Fruit fly (Drosophila melanogaster) whole organism, embryonic: ENCODE measurements around the gene CG43901.
A peak's percentile ranks its signal among the peaks of the same experiment; 100 is the strongest.

ENCODE experiments used
- Abd-B ChIP-seq: fragments of 200-800 bp; sonication (Bioruptor generic); optimal IDR thresholded peaks from 2 replicates; lab custom pipeline; 2018; ENCODE audit warnings: missing biosample characterization, mild to moderate bottlenecking, missing genetic modification characterization, moderate library complexity
- Asciz ChIP-seq: fragments of 200-800 bp; sonication (Bioruptor generic); optimal IDR thresholded peaks from 2 replicates; lab custom pipeline; 2017; ENCODE audit warnings: missing biosample characterization, mild to moderate bottlenecking, missing genetic modification characterization, missing genetic modification reagents
- B-H2 ChIP-seq: fragments of 200-800 bp; sonication (Bioruptor generic); optimal IDR thresholded peaks from 2 replicates; lab custom pipeline; 2018; ENCODE audit warnings: missing biosample characterization, mild to moderate bottlenecking, missing genetic modification characterization
- CG10209 ChIP-seq: fragments of 200-800 bp; sonication (Bioruptor generic); optimal IDR thresholded peaks from 3 replicates; lab custom pipeline; 2017; ENCODE audit warnings: missing biosample characterization, mild to moderate bottlenecking, missing genetic modification characterization, missing genetic modification reagents
- CG11695 ChIP-seq: fragments of 200-800 bp; sonication (Bioruptor generic); IDR thresholded peaks from 3 replicates; pipeline ENCODE4 v1.3.6; 2022; ENCODE audit warnings: missing biosample characterization, missing genetic modification characterization
- CG12104 ChIP-seq: fragments of 200-800 bp; sonication (Bioruptor generic); optimal IDR thresholded peaks from 3 replicates; lab custom pipeline; 2016; ENCODE audit warnings: missing biosample characterization, missing genetic modification characterization
- CG12299 ChIP-seq: fragments of 200-800 bp; sonication (Bioruptor generic); optimal IDR thresholded peaks from 2 replicates; lab custom pipeline; 2018; ENCODE audit warnings: missing biosample characterization, mild to moderate bottlenecking, missing genetic modification characterization
- CG14014 ChIP-seq: fragments of 200-800 bp; sonication (Bioruptor generic); IDR thresholded peaks from 2 replicates; pipeline ENCODE4 v1.3.6; 2022; ENCODE audit warnings: missing biosample characterization, missing genetic modification characterization
- CG2199 ChIP-seq: fragments of 200-800 bp; sonication (Bioruptor generic); IDR thresholded peaks from 3 replicates; pipeline ENCODE4 v1.3.6; 2022; ENCODE audit warnings: missing biosample characterization, missing genetic modification characterization
- CG2712 ChIP-seq: fragments of 200-800 bp; optimal IDR thresholded peaks from 3 replicates; lab custom pipeline; 2019; ENCODE audit warnings: missing biosample characterization, mild to moderate bottlenecking, missing genetic modification characterization, moderate library complexity
- CG2889 ChIP-seq: fragments of 200-800 bp; sonication (Bioruptor generic); IDR thresholded peaks from 3 replicates; pipeline ENCODE4 v1.3.6; 2022; ENCODE audit warnings: missing biosample characterization, missing genetic modification characterization
- CG3163 ChIP-seq: fragments of 200-800 bp; sonication (Bioruptor generic); optimal IDR thresholded peaks from 3 replicates; lab custom pipeline; 2016; ENCODE audit warnings: missing biosample characterization, missing genetic modification characterization
- CG4282 ChIP-seq: fragments of 200-800 bp; sonication (Bioruptor generic); optimal IDR thresholded peaks from 2 replicates; lab custom pipeline; 2016; ENCODE audit warnings: missing biosample characterization, missing genetic modification characterization
- CG4617 ChIP-seq: fragments of 200-800 bp; sonication (Bioruptor generic); optimal IDR thresholded peaks from 3 replicates; lab custom pipeline; 2016; ENCODE audit warnings: missing biosample characterization, missing genetic modification characterization, borderline replicate concordance
- CG6654 ChIP-seq: fragments of 200-800 bp; sonication (Bioruptor generic); optimal IDR thresholded peaks from 2 replicates; lab custom pipeline; 2017; ENCODE audit warnings: missing biosample characterization, mild to moderate bottlenecking, missing genetic modification characterization
- CG7745 ChIP-seq: fragments of 200-800 bp; sonication (Bioruptor generic); optimal IDR thresholded peaks from 2 replicates; lab custom pipeline; 2018; ENCODE audit warnings: missing biosample characterization, mild to moderate bottlenecking, missing genetic modification characterization, moderate library complexity
- CG7963 ChIP-seq: fragments of 200-800 bp; sonication (Bioruptor generic); IDR thresholded peaks from 3 replicates; pipeline ENCODE4 v1.3.6; 2022; ENCODE audit warnings: missing biosample characterization, missing genetic modification characterization; ENCODE audit not compliant: partially characterized antibody
- CG8478 ChIP-seq: fragments of >200 bp; optimal IDR thresholded peaks from 2 replicates; lab custom pipeline; 2018
- CG9437 ChIP-seq: fragments of 200-800 bp; sonication (Bioruptor generic); optimal IDR thresholded peaks from 2 replicates; lab custom pipeline; 2018; ENCODE audit warnings: missing biosample characterization, mild to moderate bottlenecking, missing genetic modification characterization
- CG9876 ChIP-seq: fragments of 200-800 bp; sonication (Bioruptor generic); optimal IDR thresholded peaks from 2 replicates; lab custom pipeline; 2016; ENCODE audit warnings: missing biosample characterization, missing genetic modification characterization
- Chrac-16 ChIP-seq: fragments of 200-800 bp; sonication (Bioruptor generic); optimal IDR thresholded peaks from 3 replicates; lab custom pipeline; 2016; ENCODE audit warnings: missing biosample characterization, missing genetic modification characterization
- Deaf1 ChIP-seq: fragments of 200-800 bp; optimal IDR thresholded peaks from 3 replicates; lab custom pipeline; 2019; ENCODE audit warnings: missing biosample characterization, mild to moderate bottlenecking, missing genetic modification characterization, moderate library complexity
- Gsc ChIP-seq: fragments of 200-800 bp; sonication (Bioruptor generic); IDR thresholded peaks from 2 replicates; pipeline ENCODE4 v1.3.6; 2022; ENCODE audit warnings: missing biosample characterization, missing genetic modification characterization
- H2.0 ChIP-seq: fragments of 200-800 bp; sonication (Bioruptor generic); IDR thresholded peaks from 2 replicates; pipeline ENCODE4 v1.3.6; 2022; ENCODE audit warnings: missing biosample characterization, missing genetic modification characterization
- HLH4C ChIP-seq: fragments of 200-800 bp; sonication (Bioruptor generic); IDR thresholded peaks from 3 replicates; pipeline ENCODE4 v1.3.6; 2022; ENCODE audit warnings: missing biosample characterization, missing genetic modification characterization; ENCODE audit not compliant: partially characterized antibody
- Kr ChIP-seq: fragments of 200-800 bp; sonication (Bioruptor generic); optimal IDR thresholded peaks from 2 replicates; lab custom pipeline; 2017; ENCODE audit warnings: missing biosample characterization, mild to moderate bottlenecking, missing genetic modification characterization
- Rx ChIP-seq: fragments of 200-800 bp; sonication (Bioruptor generic); IDR thresholded peaks from 2 replicates; pipeline ENCODE4 v1.3.6; 2022; ENCODE audit warnings: missing biosample characterization, missing genetic modification characterization
- Six4 ChIP-seq: fragments of 200-800 bp; sonication (Bioruptor generic); optimal IDR thresholded peaks from 2 replicates; lab custom pipeline; 2016; ENCODE audit warnings: missing biosample characterization, missing genetic modification characterization
- TFAM ChIP-seq: fragments of 200-800 bp; sonication (Bioruptor generic); optimal IDR thresholded peaks from 2 replicates; lab custom pipeline; 2017; ENCODE audit warnings: missing biosample characterization, missing genetic modification characterization, inconsistent platforms
- ara ChIP-seq: fragments of 200-800 bp; sonication (Bioruptor generic); IDR thresholded peaks from 2 replicates; pipeline ENCODE4 v1.3.6; 2022; ENCODE audit warnings: missing biosample characterization, missing genetic modification characterization
- corto ChIP-seq: fragments of 200-800 bp; sonication (Bioruptor generic); optimal IDR thresholded peaks from 2 replicates; lab custom pipeline; 2016; ENCODE audit warnings: missing biosample characterization, mild to moderate bottlenecking, missing genetic modification characterization, moderate library complexity
- esg ChIP-seq: fragments of 200-800 bp; sonication (Bioruptor generic); conservative IDR thresholded peaks from 2 replicates; pipeline ENCODE4 v1.3.6; 2022; ENCODE audit warnings: missing biosample characterization, missing genetic modification characterization
- gsb-n ChIP-seq: fragments of 200-800 bp; sonication (Bioruptor generic); optimal IDR thresholded peaks from 3 replicates; lab custom pipeline; 2018; ENCODE audit warnings: missing biosample characterization, mild to moderate bottlenecking, missing genetic modification characterization
- h ChIP-seq: fragments of >200 bp; optimal IDR thresholded peaks from 2 replicates; lab custom pipeline; 2017
- ham ChIP-seq: fragments of 200-800 bp; sonication (Bioruptor generic); IDR thresholded peaks from 2 replicates; pipeline ENCODE4 v1.3.6; 2022; ENCODE audit warnings: missing biosample characterization, missing genetic modification characterization
- hth ChIP-seq: fragments of >200 bp; optimal IDR thresholded peaks from 2 replicates; lab custom pipeline; 2017; ENCODE audit warnings: inconsistent platforms
- lbe ChIP-seq: fragments of 200-800 bp; sonication (Bioruptor generic); optimal IDR thresholded peaks from 2 replicates; lab custom pipeline; 2016; ENCODE audit warnings: missing biosample characterization, mild to moderate bottlenecking, missing genetic modification characterization
- lilli ChIP-seq: fragments of 200-800 bp; sonication (Bioruptor generic); optimal IDR thresholded peaks from 3 replicates; lab custom pipeline; 2016; ENCODE audit warnings: missing biosample characterization, missing genetic modification characterization
- odd ChIP-seq: fragments of 200-800 bp; sonication (Bioruptor generic); optimal IDR thresholded peaks from 2 replicates; lab custom pipeline; 2017; ENCODE audit warnings: missing biosample characterization, mild to moderate bottlenecking, missing genetic modification characterization
- p53 ChIP-seq: fragments of 200-800 bp; sonication (Bioruptor generic); optimal IDR thresholded peaks from 2 replicates; lab custom pipeline; 2016; ENCODE audit warnings: missing biosample characterization, missing genetic modification characterization
- pan ChIP-seq, 4 experiments: fragments of >200 bp in 3 of 4; fragments of 200-800 bp in 1 of 4; sonication (Bioruptor generic) in 1 of 4; optimal IDR thresholded peaks in 3 of 4; IDR thresholded peaks in 1 of 4; 2 replicates each; pipeline versions ENCODE4 v1.3.6 to Lab custom; 2017 to 2022; ENCODE audit warnings: missing biosample characterization in 2 of 4, missing genetic modification characterization in 2 of 4, mixed read lengths in 1 of 4
- prd ChIP-seq, 3 experiments: fragments of >200 bp in 2 of 3; fragments of 200-800 bp in 1 of 3; sonication (Bioruptor generic) in 1 of 3; optimal IDR thresholded peaks in 2 of 3; IDR thresholded peaks in 1 of 3; 2 replicates in 2 of 3; 3 replicates in 1 of 3; pipeline versions ENCODE4 v1.3.6 to Lab custom; 2017 to 2022; ENCODE audit warnings: missing biosample characterization in 1 of 3, missing genetic modification characterization in 1 of 3
- pzg ChIP-seq: fragments of 200-800 bp; sonication (Bioruptor generic); optimal IDR thresholded peaks from 3 replicates; lab custom pipeline; 2018; ENCODE audit warnings: missing biosample characterization, mild to moderate bottlenecking, missing genetic modification characterization, moderate library complexity
- salm ChIP-seq: fragments of 200-800 bp; sonication (Bioruptor generic); optimal IDR thresholded peaks from 2 replicates; lab custom pipeline; 2018; ENCODE audit warnings: missing biosample characterization, mild to moderate bottlenecking, missing genetic modification characterization
- sens ChIP-seq: fragments of 200-800 bp; sonication (Bioruptor generic); peaks from one replicate; lab custom pipeline; 2016; ENCODE audit warnings: missing biosample characterization, missing genetic modification characterization
- sug ChIP-seq: fragments of 200-800 bp; optimal IDR thresholded peaks from 2 replicates; lab custom pipeline; 2019; ENCODE audit warnings: missing biosample characterization, mild to moderate bottlenecking, missing genetic modification characterization, moderate library complexity
- tin ChIP-seq: fragments of 200-800 bp; sonication (Bioruptor generic); optimal IDR thresholded peaks from 3 replicates; lab custom pipeline; 2016; ENCODE audit warnings: missing biosample characterization, missing genetic modification characterization
- tll ChIP-seq, 2 experiments: fragments of 200-800 bp in 1 of 2; fragments of >200 bp in 1 of 2; sonication (Bioruptor generic) in 1 of 2; optimal IDR thresholded peaks; 2 replicates each; lab custom pipeline; 2017 to 2019; ENCODE audit warnings: missing biosample characterization in 2 of 2, missing genetic modification characterization in 2 of 2, mild to moderate bottlenecking in 1 of 2, moderate library complexity in 1 of 2
- tx ChIP-seq: fragments of 200-800 bp; sonication (Bioruptor generic); optimal IDR thresholded peaks from 2 replicates; lab custom pipeline; 2016; ENCODE audit warnings: missing biosample characterization, missing genetic modification characterization
- usp ChIP-seq: fragments of >200 bp; optimal IDR thresholded peaks from 2 replicates; lab custom pipeline; 2017; ENCODE audit warnings: missing biosample characterization, missing genetic modification characterization

The CG43901 gene

DNA sequence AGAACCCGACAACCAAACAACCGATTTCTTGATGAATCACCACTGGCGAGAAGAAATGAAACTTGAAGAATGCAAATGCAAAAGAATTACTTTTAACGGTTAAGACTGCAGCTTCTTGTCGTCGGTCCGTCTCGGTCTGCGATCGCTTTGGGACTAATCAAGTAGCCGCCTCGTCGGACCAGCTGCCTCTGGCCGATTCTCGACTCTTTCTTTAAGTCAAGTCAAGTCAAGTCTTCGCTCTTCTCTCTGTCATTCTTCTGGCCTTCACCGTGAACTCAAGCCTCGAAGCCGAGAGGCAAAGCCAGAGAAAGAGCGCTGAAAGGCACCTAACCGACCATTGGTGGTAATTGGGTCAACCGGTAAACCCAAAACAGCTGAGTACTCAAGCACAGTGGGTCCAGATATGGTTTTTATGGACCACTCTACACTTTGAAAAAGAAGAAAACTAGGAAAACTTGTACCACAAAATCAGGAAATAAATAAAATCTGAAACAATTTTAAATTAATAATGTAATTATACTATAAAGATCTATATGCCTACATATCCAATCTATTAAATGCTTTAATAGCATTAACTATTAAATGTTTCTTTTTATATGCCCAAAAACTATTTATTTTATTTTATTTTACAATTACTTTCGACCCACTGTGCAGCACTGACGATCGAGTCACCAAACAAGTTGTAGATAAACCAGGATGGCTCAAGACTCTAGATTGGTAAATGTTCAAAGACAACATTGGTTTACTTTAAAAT, 61.6 kb downstream of the CG43901 start, which contains the start of gene C901 (continued):
- TF ChIP-seq CG9876 (no peak), salm (peak; percentile 57), Chrac-16 (GFP tag; lab: Kevin White, UChicago) (peak; percentile 18), CG7745 (tag; lab: Kevin White, UChicago) (no peak), CG7963 (no peak), CG2712 (tag; lab: Kevin White, UChicago) (peak; percentile 86), H2.0 (GFP tag; lab: Robert Waterston, UW) (peak; percentile 54; the same call in 1 of the 2 replicates), CG2199 (no peak), pan (optimal IDR thresholded peaks at IDR 0.05; lab: Kevin White, UChicago) (no peak), pan (GFP tag; optimal IDR thresholded peaks at IDR 0.05 in 1 of 2, IDR thresholded peaks at IDR 0.05 in 1 of 2) (peak in 1 of 2 experiments; percentile 58), CG3163 (GFP tag; lab: Kevin White, UChicago) (no peak), B-H2 (GFP tag; lab: Kevin White, UChicago) (no peak), CG11695 (GFP tag; lab: Robert Waterston, UW) (peak; percentile 79), tll (GFP tag; optimal IDR thresholded peaks at IDR 0.05; lab: Kevin White, UChicago) (no peak), CG10209 (GFP tag; lab: Kevin White, UChicago) (peak; percentile 55), CG2889 (no peak), lilli (GFP tag; lab: Kevin White, UChicago) (peak; percentile 10), ara (GFP tag; lab: Robert Waterston, UW) (peak; percentile 49; the same call in 1 of the 2 replicates), odd (peak; percentile 43), ham (GFP tag; lab: Robert Waterston, UW) (no peak), CG8478 (lab: Kevin White, UChicago) (no peak), Rx (GFP tag; lab: Robert Waterston, UW) (no peak), esg (GFP tag; lab: Robert Waterston, UW) (peak; percentile 59), CG9437 (GFP tag; lab: Kevin White, UChicago) (peak; percentile 69), Abd-B (peak; percentile 42), sens (peak; percentile 80), CG6654 (GFP tag; lab: Kevin White, UChicago) (peak; percentile 31), CG4282 (GFP tag; lab: Kevin White, UChicago) (no peak), HLH4C (GFP tag; lab: Robert Waterston, UW) (no peak), CG12104 (GFP tag; lab: Kevin White, UChicago) (peak; percentile 41), TFAM (GFP tag; lab: Kevin White, UChicago) (no peak), CG12299 (tag; lab: Kevin White, UChicago) (peak; percentile 30), Gsc (GFP tag; lab: Robert Waterston, UW) (no peak), CG14014 (GFP tag; lab: Robert Waterston, UW) (peak; percentile 58; the same call in 1 of the 2 replicates), usp (GFP tag; lab: Kevin White, UChicago) (no peak), corto (no peak), hth (lab: Kevin White, UChicago) (no peak), Six4 (peak; percentile 49), sug (no peak), p53 (GFP tag; lab: Kevin White, UChicago) (no peak), pzg (GFP tag; lab: Kevin White, UChicago) (no peak), Deaf1 (peak; percentile 37), tx (no peak), Asciz (GFP tag; lab: Kevin White, UChicago) (peak; percentile 67), tin (GFP tag; lab: Kevin White, UChicago) (peak; percentile 47), h (lab: Kevin White, UChicago) (no peak), CG4617 (GFP tag; lab: Kevin White, UChicago) (no peak), lbe (GFP tag; lab: Kevin White, UChicago) (no peak), gsb-n (tag; lab: Kevin White, UChicago) (peak; percentile 78), Kr (GFP tag; lab: Kevin White, UChicago) (no peak), prd (optimal IDR thresholded peaks at IDR 0.05; lab: Kevin White, UChicago) (no peak), prd (GFP tag; IDR thresholded peaks at IDR 0.05; lab: Robert Waterston, UW) (peak; percentile 61)
